Fruit fly (Drosophila melanogaster): ENCODE data around the gene CG12065.

CG12065 gene

dm6 chrX:8573744-8574484, at the start of gene CG12065:
TSS of gene CG12065 (plus strand) at chrX:8574306.
- TF ChIP-seq CG1620 (GFP tag; optimal IDR thresholded peaks at IDR 0.05) (peak; percentile 16), CG33017 (tag; optimal IDR thresholded peaks at IDR 0.05) (peak; percentile 10), tj (GFP tag; optimal IDR thresholded peaks at IDR 0.05) (no peak), CG11617 (GFP tag; optimal IDR thresholded peaks at IDR 0.05) (no peak), Mnt (GFP tag; optimal IDR thresholded peaks at IDR 0.05) (peak; percentile 39), Crg-1 (GFP tag; optimal IDR thresholded peaks at IDR 0.05) (no peak), CG14711 (tag; optimal IDR thresholded peaks at IDR 0.05) (peak; percentile 12), cnc (optimal IDR thresholded peaks at IDR 0.05) (peak in 1 of 2 experiments; percentile 31), cic (GFP tag; optimal IDR thresholded peaks at IDR 0.05) (peak; percentile 52), CG12768 (GFP tag; optimal IDR thresholded peaks at IDR 0.05) (peak; percentile 23), Clk (GFP tag; optimal IDR thresholded peaks at IDR 0.05) (no peak), bab1 (GFP tag; optimal IDR thresholded peaks at IDR 0.05) (peak; percentile 87)

dm6 chrX:8529598-8529997, 44.5 kb upstream of the CG12065 start, which contains the start of gene PIP82:
TSS of gene PIP82 (minus strand) at chrX:8529698.
- TF ChIP-seq CG5204 (GFP tag; optimal IDR thresholded peaks at IDR 0.05) (no peak), Hr96 (GFP tag; optimal IDR thresholded peaks at IDR 0.05) (no peak), CG11617 (GFP tag; optimal IDR thresholded peaks at IDR 0.05) (no peak), cnc (optimal IDR thresholded peaks at IDR 0.05) (no peak), CG7101 (tag; optimal IDR thresholded peaks at IDR 0.05) (no peak), CG14711 (tag; optimal IDR thresholded peaks at IDR 0.05) (no peak), CG12768 (GFP tag; optimal IDR thresholded peaks at IDR 0.05) (no peak), tj (GFP tag; optimal IDR thresholded peaks at IDR 0.05) (no peak), Clk (GFP tag; optimal IDR thresholded peaks at IDR 0.05) (no peak), toe (GFP tag; optimal IDR thresholded peaks at IDR 0.05) (no peak), kay (GFP tag; ENCODE audit: borderline replicate concordance) (no peak), CG33017 (tag; optimal IDR thresholded peaks at IDR 0.05) (no peak), CG1620 (GFP tag; optimal IDR thresholded peaks at IDR 0.05) (no peak), ovo (GFP tag; optimal IDR thresholded peaks at IDR 0.05) (no peak), CG7045 (GFP tag; optimal IDR thresholded peaks at IDR 0.05) (no peak), bab1 (GFP tag; optimal IDR thresholded peaks at IDR 0.05) (no peak), Crg-1 (GFP tag; optimal IDR thresholded peaks at IDR 0.05) (no peak), pad (GFP tag; optimal IDR thresholded peaks at IDR 0.05) (no peak)

dm6 chrX:8531775-8532174, 42.3 kb upstream of the CG12065 start:
- no peak for TF ChIP-seq CG11617 (GFP tag; optimal IDR thresholded peaks at IDR 0.05)
- TF ChIP-seq CG14711 (tag; optimal IDR thresholded peaks at IDR 0.05), result no peak
- no peak for TF ChIP-seq CG7045 (GFP tag; optimal IDR thresholded peaks at IDR 0.05)
- TF ChIP-seq CG5204 (GFP tag; optimal IDR thresholded peaks at IDR 0.05), result no peak
- no peak for TF ChIP-seq toe (GFP tag; optimal IDR thresholded peaks at IDR 0.05)
- TF ChIP-seq kay (GFP tag; ENCODE audit: borderline replicate concordance), result peak; percentile 75

dm6 chrX:8533589-8534320, 40.4 kb upstream of the CG12065 start:
- peak; percentile 39 for TF ChIP-seq CG1620 (GFP tag; optimal IDR thresholded peaks at IDR 0.05)
- TF ChIP-seq pad (GFP tag; optimal IDR thresholded peaks at IDR 0.05), result peak; percentile 39
- TF ChIP-seq ovo (GFP tag; optimal IDR thresholded peaks at IDR 0.05), result no peak
- peak; percentile 35 for TF ChIP-seq Clk (GFP tag; optimal IDR thresholded peaks at IDR 0.05)
- no peak for TF ChIP-seq Mnt (GFP tag; optimal IDR thresholded peaks at IDR 0.05)
- TF ChIP-seq CG5204 (GFP tag; optimal IDR thresholded peaks at IDR 0.05), result peak; percentile 53
- peak; percentile 90 for TF ChIP-seq CG7101 (tag; optimal IDR thresholded peaks at IDR 0.05)
- peak; percentile 58 for TF ChIP-seq CG7045 (GFP tag; optimal IDR thresholded peaks at IDR 0.05)
- no peak for TF ChIP-seq tj (GFP tag; optimal IDR thresholded peaks at IDR 0.05)
- TF ChIP-seq CG12768 (GFP tag; optimal IDR thresholded peaks at IDR 0.05), result peak; percentile 28
- peak; percentile 59 for TF ChIP-seq CG11617 (GFP tag; optimal IDR thresholded peaks at IDR 0.05)
- TF ChIP-seq cic (GFP tag; optimal IDR thresholded peaks at IDR 0.05), result no peak
- peak; percentile 65 for TF ChIP-seq CG33017 (tag; optimal IDR thresholded peaks at IDR 0.05)
- no peak for TF ChIP-seq Hr96 (GFP tag; optimal IDR thresholded peaks at IDR 0.05)
- peak; percentile 26 for TF ChIP-seq toe (GFP tag; optimal IDR thresholded peaks at IDR 0.05)
- TF ChIP-seq bab1 (GFP tag; optimal IDR thresholded peaks at IDR 0.05), result peak; percentile 86
- peak; percentile 70 for TF ChIP-seq CG14711 (tag; optimal IDR thresholded peaks at IDR 0.05)
- TF ChIP-seq cnc (optimal IDR thresholded peaks at IDR 0.05), result no peak
- peak; percentile 66 for TF ChIP-seq Crg-1 (GFP tag; optimal IDR thresholded peaks at IDR 0.05)
- TF ChIP-seq kay (GFP tag; ENCODE audit: borderline replicate concordance), result peak; percentile 41

dm6 chrX:8534321-8534661, 39.8 kb upstream of the CG12065 start:
- no peak for TF ChIP-seq CG12768 (GFP tag; optimal IDR thresholded peaks at IDR 0.05)
- TF ChIP-seq toe (GFP tag; optimal IDR thresholded peaks at IDR 0.05), result no peak
- TF ChIP-seq Clk (GFP tag; optimal IDR thresholded peaks at IDR 0.05), result no peak
- TF ChIP-seq bab1 (GFP tag; optimal IDR thresholded peaks at IDR 0.05), result no peak
- no peak for TF ChIP-seq Mnt (GFP tag; optimal IDR thresholded peaks at IDR 0.05)

- TF ChIP-seq kay (GFP tag; ENCODE audit: borderline replicate concordance) (peak; percentile 62), CG5204 (GFP tag; optimal IDR thresholded peaks at IDR 0.05) (no peak), Crg-1 (GFP tag; optimal IDR thresholded peaks at IDR 0.05) (no peak)
Observed at dm6 chrX:8534734-8535133, 39.4 kb upstream of the CG12065 start.

Measured in whole organism, adult.